Worm (Caenorhabditis elegans) whole organism, L4 larva: ENCODE data around the gene otub-3.
A peak's percentile ranks its signal among the peaks of the same experiment; 100 is the strongest.

Source experiments
- ama-1 ChIP-seq: fragments of 150-350 bp; optimal IDR thresholded peaks from 2 replicates; lab custom pipeline; 2014; ENCODE audit warnings: inconsistent platforms, mixed read lengths
- jun-1 ChIP-seq: fragments of 150-350 bp; optimal IDR thresholded peaks from 2 replicates; lab custom pipeline; 2014; ENCODE audit warnings: missing biosample characterization, missing genetic modification reagents, missing genetic modification characterization
- lsy-2 ChIP-seq, 2 experiments: fragments of 150-350 bp in 1 of 2; sonication (generic microtip) in 1 of 2; optimal IDR thresholded peaks; 2 replicates each; lab custom pipeline; 2014 to 2017; ENCODE audit warnings: missing biosample characterization in 2 of 2, missing genetic modification characterization in 2 of 2
- mep-1 ChIP-seq: fragments of 150-350 bp; sonication (generic microtip); optimal IDR thresholded peaks from 3 replicates; lab custom pipeline; 2014; ENCODE audit warnings: missing biosample characterization, missing genetic modification characterization
- nhr-77 ChIP-seq: fragments of 150-350 bp; optimal IDR thresholded peaks from 2 replicates; lab custom pipeline; 2014; ENCODE audit warnings: missing biosample characterization, missing genetic modification characterization
- spr-3 ChIP-seq: fragments of 200-800 bp; sonication (Bioruptor generic); optimal IDR thresholded peaks from 2 replicates; lab custom pipeline; 2018; ENCODE audit warnings: mild to moderate bottlenecking, missing genetic modification characterization, missing compliant biosample characterization
- zfp-2 ChIP-seq: sonication (generic microtip); optimal IDR thresholded peaks from 2 replicates; lab custom pipeline; 2016; ENCODE audit warnings: mild to moderate bottlenecking, missing genetic modification characterization, missing compliant biosample characterization

ce11 chrIV:8687605-8688191 lies 40.3 kb upstream of the otub-3 start, which contains the start of gene snrp-3:
- TF ChIP-seq mep-1 (tag; lab: Kevin White, UChicago) (peak; percentile 87), jun-1 (tag; lab: Kevin White, UChicago) (peak; percentile 3), lsy-2 (tag; optimal IDR thresholded peaks at IDR 0.05; lab: Kevin White, UChicago) (peak in 1 of 2 experiments; percentile 94), nhr-77 (tag; lab: Kevin White, UChicago) (peak; percentile 45), ama-1 (lab: Kevin White, UChicago) (peak; percentile 29), spr-3 (GFP tag; lab: Kevin White, UChicago) (no peak), zfp-2 (peak; percentile 3)
